Worm (Caenorhabditis elegans) whole organism, early embryonic: ENCODE measurements around the gene M6.11.

Experiments
- hnd-1 ChIP-seq: sonication (generic microtip); optimal IDR thresholded peaks from 2 replicates; lab custom pipeline; 2016; ENCODE audit warnings: missing genetic modification characterization, missing compliant biosample characterization
- pes-1 ChIP-seq: fragments of 200-800 bp; sonication (Bioruptor generic); IDR thresholded peaks from 2 replicates; pipeline ENCODE4 v1.3.6; 2022; ENCODE audit warnings: missing genetic modification reagents, missing genetic modification characterization, missing compliant biosample characterization
- sea-1 ChIP-seq: fragments of 200-800 bp; sonication (Bioruptor generic); conservative IDR thresholded peaks from 2 replicates; pipeline ENCODE4 v1.3.6; 2022; ENCODE audit warnings: missing genetic modification characterization, missing compliant biosample characterization

DNA sequence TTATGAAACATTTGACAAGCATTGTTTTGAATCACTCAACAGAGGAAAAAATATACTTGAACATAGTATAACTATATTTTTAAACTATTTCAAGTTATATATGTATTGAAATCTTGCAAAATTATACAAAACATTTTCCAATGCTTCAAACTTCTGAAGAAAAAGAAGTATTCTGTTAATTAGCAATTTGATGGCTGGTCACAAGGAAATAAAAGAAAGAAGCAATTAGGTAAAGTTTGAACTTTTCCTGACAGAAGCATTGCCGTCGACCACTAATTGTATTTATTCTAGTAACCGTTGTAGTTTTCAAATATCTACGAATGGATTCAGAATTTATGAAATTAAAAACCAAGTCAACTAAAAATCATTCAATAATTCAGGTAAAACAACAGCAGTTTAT is 47.3 kb upstream of the M6.11 start:
- TF ChIP-seq hnd-1 (tag; lab: Kevin White, UChicago) (no peak), pes-1 (GFP tag; lab: Robert Waterston, UW) (no peak), sea-1 (no peak)
